Worm (Caenorhabditis elegans) whole organism, L4/young adult: ENCODE data around the gene nhr-154.

Source experiments
- W03F9.2 ChIP-seq: fragments of 150-350 bp; optimal IDR thresholded peaks from 2 replicates; lab custom pipeline; 2014; ENCODE audit warnings: missing biosample characterization, missing genetic modification characterization
- dao-5 ChIP-seq: sonication (generic microtip); optimal IDR thresholded peaks from 2 replicates; lab custom pipeline; 2016; ENCODE audit warnings: missing genotype, missing genetic modification characterization, moderate library complexity, missing compliant biosample characterization
- him-1 ChIP-seq: sonication (generic microtip); optimal IDR thresholded peaks from 2 replicates; lab custom pipeline; 2016; ENCODE audit warnings: missing genotype, missing genetic modification reagents, missing genetic modification characterization, missing compliant biosample characterization

- no peak for TF ChIP-seq W03F9.2 (tag; lab: Kevin White, UChicago)
- TF ChIP-seq him-1 (tag; lab: Kevin White, UChicago): no peak
- no peak for TF ChIP-seq dao-5 (tag; lab: Kevin White, UChicago)
Observed at ce11 chrV:12103920-12104319, 2.8 kb downstream of the nhr-154 start, which contains the start of gene nhr-153.
